Worm (Caenorhabditis elegans) whole organism, young adult: Measurements from ENCODE around the gene ceh-43.

Source experiments
- B0035.1 ChIP-seq: sonication (generic microtip); optimal IDR thresholded peaks from 2 replicates; lab custom pipeline; 2016; ENCODE audit warnings: missing genetic modification characterization, mild to moderate bottlenecking, missing compliant biosample characterization, missing genotype, missing genetic modification reagents
- B0261.1 ChIP-seq: sonication (generic microtip); optimal IDR thresholded peaks from 2 replicates; lab custom pipeline; 2016; ENCODE audit warnings: mild to moderate bottlenecking, missing genetic modification characterization, moderate library complexity, missing compliant biosample characterization
- F23B12.7 ChIP-seq: sonication (generic microtip); optimal IDR thresholded peaks from 2 replicates; lab custom pipeline; 2017; ENCODE audit warnings: missing genetic modification characterization, mild to moderate bottlenecking, missing compliant biosample characterization, antibody characterized with exemption, moderate library complexity; ENCODE audit not compliant: insufficient read depth
- K12H6.12 ChIP-seq: fragments of 200-800 bp; sonication (Bioruptor generic); optimal IDR thresholded peaks from 2 replicates; lab custom pipeline; 2018; ENCODE audit warnings: mild to moderate bottlenecking, missing genetic modification characterization, missing compliant biosample characterization
- Y53G8AR.9 ChIP-seq: fragments of 200-800 bp; sonication (Bioruptor generic); conservative IDR thresholded peaks from 2 replicates; pipeline ENCODE4 v1.3.6; 2022; ENCODE audit warnings: missing genetic modification reagents, missing genetic modification characterization, missing compliant biosample characterization
- Y67H2A.10 ChIP-seq: fragments of 200-800 bp; sonication (Bioruptor generic); conservative IDR thresholded peaks from 2 replicates; pipeline ENCODE4 v1.3.6; 2022; ENCODE audit warnings: missing genetic modification reagents, missing genetic modification characterization, missing compliant biosample characterization
- akir-1 ChIP-seq: fragments of 200-800 bp; sonication (Bioruptor generic); optimal IDR thresholded peaks from 2 replicates; lab custom pipeline; 2018; ENCODE audit warnings: mild to moderate bottlenecking, missing genetic modification characterization, moderate library complexity, missing compliant biosample characterization
- aptf-3 ChIP-seq: fragments of 200-800 bp; sonication (Bioruptor generic); IDR thresholded peaks from 2 replicates; pipeline ENCODE4 v1.3.6; 2022; ENCODE audit warnings: missing genetic modification characterization, missing compliant biosample characterization
- attf-5 ChIP-seq: fragments of 200-800 bp; sonication (Bioruptor generic); optimal IDR thresholded peaks from 2 replicates; lab custom pipeline; 2018; ENCODE audit warnings: mild to moderate bottlenecking, missing genetic modification characterization, missing compliant biosample characterization
- bed-1 ChIP-seq: fragments of 200-800 bp; sonication (Bioruptor generic); IDR thresholded peaks from 2 replicates; pipeline ENCODE4 v1.3.6; 2022; ENCODE audit warnings: missing genetic modification reagents, missing genetic modification characterization, missing compliant biosample characterization
- cebp-1 ChIP-seq, 2 experiments: fragments of 200-800 bp in 1 of 2; sonication (Bioruptor generic) in 1 of 2; sonication (generic microtip) in 1 of 2; IDR thresholded peaks in 1 of 2; optimal IDR thresholded peaks in 1 of 2; 2 replicates each; pipeline versions ENCODE4 v1.3.6 to Lab custom; 2017 to 2022; ENCODE audit warnings: missing compliant biosample characterization in 2 of 2, missing genetic modification characterization in 2 of 2, mild to moderate bottlenecking in 1 of 2, missing genetic modification reagents in 1 of 2, moderate library complexity in 1 of 2
- dox-1 ChIP-seq: fragments of 200-800 bp; sonication (Bioruptor generic); IDR thresholded peaks from 2 replicates; pipeline ENCODE4 v1.3.6; 2022; ENCODE audit warnings: missing genetic modification reagents, missing genetic modification characterization, missing compliant biosample characterization
- dpl-1 ChIP-seq: fragments of 150-350 bp; optimal IDR thresholded peaks from 2 replicates; lab custom pipeline; 2014; ENCODE audit warnings: missing biosample characterization, missing genetic modification reagents, missing genetic modification characterization
- egrh-3 ChIP-seq: fragments of 200-800 bp; sonication (Bioruptor generic); IDR thresholded peaks from 2 replicates; pipeline ENCODE4 v1.3.6; 2022; ENCODE audit warnings: missing genetic modification reagents, missing genetic modification characterization, missing compliant biosample characterization
- hlh-12 ChIP-seq: sonication (generic microtip); optimal IDR thresholded peaks from 2 replicates; lab custom pipeline; 2016; ENCODE audit warnings: missing genetic modification characterization, missing compliant biosample characterization
- hlh-26 ChIP-seq: fragments of 200-800 bp; sonication (Bioruptor generic); conservative IDR thresholded peaks from 2 replicates; pipeline ENCODE4 v1.3.6; 2022; ENCODE audit warnings: missing genetic modification reagents, missing genetic modification characterization, missing compliant biosample characterization
- hmg-1.2 ChIP-seq: fragments of 200-800 bp; sonication (Bioruptor generic); IDR thresholded peaks from 2 replicates; pipeline ENCODE4 v1.3.6; 2022; ENCODE audit warnings: missing genetic modification reagents, missing genetic modification characterization, missing compliant biosample characterization
- hsf-1 ChIP-seq: fragments of 200-800 bp; sonication (Bioruptor generic); IDR thresholded peaks from 2 replicates; pipeline ENCODE4 v1.3.6; 2022; ENCODE audit warnings: missing genetic modification reagents, missing genetic modification characterization, missing compliant biosample characterization
- lag-1 ChIP-seq: fragments of 200-800 bp; sonication (Bioruptor generic); IDR thresholded peaks from 2 replicates; pipeline ENCODE4 v1.3.6; 2022; ENCODE audit warnings: missing genetic modification reagents, missing genetic modification characterization, missing compliant biosample characterization
- let-526 ChIP-seq: fragments of 200-800 bp; sonication (Bioruptor generic); IDR thresholded peaks from 2 replicates; pipeline ENCODE4 v1.3.6; 2022; ENCODE audit warnings: missing genetic modification reagents, missing genetic modification characterization, missing compliant biosample characterization
- let-607 ChIP-seq, 2 experiments: fragments of 200-800 bp in 1 of 2; sonication (Bioruptor generic) in 1 of 2; sonication (generic microtip) in 1 of 2; optimal IDR thresholded peaks; 2 replicates each; lab custom pipeline; 2016 to 2018; ENCODE audit warnings: mild to moderate bottlenecking in 2 of 2, missing compliant biosample characterization in 2 of 2, missing genetic modification characterization in 2 of 2, moderate library complexity in 2 of 2, missing genotype in 1 of 2
- lin-26 ChIP-seq: fragments of 200-800 bp; sonication (Bioruptor generic); IDR thresholded peaks from 2 replicates; pipeline ENCODE4 v1.3.6; 2022; ENCODE audit warnings: missing genetic modification reagents, missing genetic modification characterization, missing compliant biosample characterization
- lin-35 ChIP-seq, 3 experiments: fragments of 150-350 bp in 2 of 3; sonication (generic microtip) in 1 of 3; optimal IDR thresholded peaks; 2 replicates each; lab custom pipeline; 2014 to 2018; ENCODE audit warnings: missing biosample characterization in 3 of 3, missing genetic modification characterization in 3 of 3, missing genetic modification reagents in 3 of 3
- madf-3 ChIP-seq: fragments of 200-800 bp; sonication (Bioruptor generic); IDR thresholded peaks from 2 replicates; pipeline ENCODE4 v1.3.6; 2022; ENCODE audit warnings: missing genetic modification reagents, missing genetic modification characterization, missing compliant biosample characterization
- mcd-1 ChIP-seq: fragments of 200-800 bp; sonication (Bioruptor generic); IDR thresholded peaks from 2 replicates; pipeline ENCODE4 v1.3.6; 2022; ENCODE audit warnings: missing genetic modification reagents, missing genetic modification characterization, missing compliant biosample characterization
- mel-28 ChIP-seq: sonication (generic microtip); optimal IDR thresholded peaks from 2 replicates; lab custom pipeline; 2016; ENCODE audit warnings: borderline replicate concordance, mild to moderate bottlenecking, missing genetic modification characterization, missing compliant biosample characterization
- rcor-1 ChIP-seq: fragments of 200-800 bp; sonication (Bioruptor generic); IDR thresholded peaks from 2 replicates; pipeline ENCODE4 v1.3.6; 2022; ENCODE audit warnings: missing genetic modification reagents, missing genetic modification characterization, missing compliant biosample characterization
- rec-8 ChIP-seq, 2 experiments: sonication (generic microtip); optimal IDR thresholded peaks; 2 replicates each; lab custom pipeline; 2016; ENCODE audit warnings: mild to moderate bottlenecking in 2 of 2, missing genetic modification characterization in 2 of 2, missing genetic modification reagents in 2 of 2, missing genotype in 2 of 2, missing biosample characterization in 1 of 2, missing compliant biosample characterization in 1 of 2, moderate library complexity in 1 of 2
- sptf-2 ChIP-seq: fragments of 200-800 bp; sonication (Bioruptor generic); optimal IDR thresholded peaks from 2 replicates; lab custom pipeline; 2018; ENCODE audit warnings: mild to moderate bottlenecking, missing genetic modification characterization, missing compliant biosample characterization
- xnd-1 ChIP-seq: sonication (generic microtip); optimal IDR thresholded peaks from 2 replicates; lab custom pipeline; 2016; ENCODE audit warnings: missing genotype, missing genetic modification reagents, missing genetic modification characterization, missing compliant biosample characterization
- zim-3 ChIP-seq: sonication (generic microtip); optimal IDR thresholded peaks from 2 replicates; lab custom pipeline; 2017; ENCODE audit warnings: mild to moderate bottlenecking, missing genetic modification characterization, moderate library complexity, missing compliant biosample characterization
- ztf-25 ChIP-seq: fragments of 200-800 bp; sonication (Bioruptor generic); IDR thresholded peaks from 2 replicates; pipeline ENCODE4 v1.3.6; 2022; ENCODE audit warnings: missing genetic modification reagents, missing genetic modification characterization, missing compliant biosample characterization
- ztf-6 ChIP-seq: fragments of 200-800 bp; sonication (Bioruptor generic); IDR thresholded peaks from 2 replicates; pipeline ENCODE4 v1.3.6; 2022; ENCODE audit warnings: missing genetic modification reagents, missing genetic modification characterization, missing compliant biosample characterization

ceh-43 gene

DNA sequence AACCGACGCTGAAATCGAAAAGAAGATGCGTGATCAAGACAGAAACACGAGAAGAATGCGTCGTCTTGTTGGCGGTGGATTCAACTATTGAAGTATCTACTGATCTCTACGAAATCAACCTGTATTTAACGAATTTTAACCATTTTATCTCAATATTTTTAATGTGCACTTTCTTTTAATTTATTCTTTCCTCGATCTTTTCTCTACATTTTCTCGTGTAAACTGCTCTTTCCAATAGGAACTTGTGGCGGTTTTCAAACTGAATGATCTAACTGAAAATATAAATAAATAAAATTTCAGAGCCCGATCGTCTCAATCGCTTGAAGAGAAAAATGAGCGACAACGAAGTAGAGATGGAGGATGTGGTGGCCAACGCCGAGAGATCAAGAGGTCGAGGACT, 43.8 kb downstream of the ceh-43 start, which contains the start of gene rnp-4:
Gene rnp-4, plus strand, starts transcription at position 301 of the 400 bp plus-strand sequence.
- TF ChIP-seq B0261.1 (tag; lab: Kevin White, UChicago): no peak
- peak; percentile 39; the same call in 1 of the 2 replicates for TF ChIP-seq lin-26 (GFP tag; lab: Robert Waterston, UW)
- TF ChIP-seq hsf-1: 0 out of 2 replicates have a peak, but pooled peaks have one; percentile 29
- TF ChIP-seq Y53G8AR.9 (GFP tag; lab: Robert Waterston, UW): 0 out of 2 replicates have a peak, but pooled peaks have one; percentile 17
- TF ChIP-seq let-607 (tag; optimal IDR thresholded peaks at IDR 0.05; lab: Kevin White, UChicago): no peak

- TF ChIP-seq let-607 (tag; optimal IDR thresholded peaks at IDR 0.05; lab: Kevin White, UChicago) (no peak), F23B12.7 (tag; lab: Kevin White, UChicago) (peak; percentile 32), mel-28 (no peak), hmg-1.2 (GFP tag; lab: Robert Waterston, UW) (peak; percentile 15; the same call in 1 of the 2 replicates), lag-1 (GFP tag; lab: Robert Waterston, UW) (no peak), K12H6.12 (tag; lab: Kevin White, UChicago) (no peak), madf-3 (GFP tag; lab: Robert Waterston, UW) (peak; percentile 92), dox-1 (GFP tag; lab: Robert Waterston, UW) (0 out of 2 replicates have a peak, but pooled peaks have one; percentile 28), dpl-1 (GFP tag; lab: Kevin White, UChicago) (no peak), lin-35 (GFP tag; optimal IDR thresholded peaks at IDR 0.05; lab: Kevin White, UChicago) (no peak), attf-5 (peak; percentile 68), mcd-1 (GFP tag; lab: Robert Waterston, UW) (0 out of 2 replicates have a peak, but pooled peaks have one; percentile 22)
Observed at ce11 chrIII:4404339-4404836, 45.4 kb downstream of the ceh-43 start, which contains the start of the genes R07E5.17 and snfc-5. Gene R07E5.17, minus strand, starts transcription at chrIII:4404436. Gene snfc-5, plus strand, starts transcription at chrIII:4404786.

- TF ChIP-seq cebp-1 (GFP tag; IDR thresholded peaks at IDR 0.05; lab: Robert Waterston, UW) (no peak), cebp-1 (tag; optimal IDR thresholded peaks at IDR 0.05; lab: Kevin White, UChicago) (no peak), aptf-3 (GFP tag; lab: Robert Waterston, UW) (no peak), xnd-1 (tag; lab: Kevin White, UChicago) (no peak)
Observed at ce11 chrIII:4401142-4401541, 48.6 kb downstream of the ceh-43 start, which contains the start of gene R07E5.15. Gene R07E5.15, plus strand, starts transcription at chrIII:4401442.

ce11 chrIII:4398463-4398862, 51.3 kb downstream of the ceh-43 start, which contains the start of gene R07E5.6:
Gene R07E5.6, plus strand, starts transcription at chrIII:4398763.
- TF ChIP-seq B0035.1 (tag; lab: Kevin White, UChicago) (no peak), bed-1 (GFP tag; lab: Robert Waterston, UW) (no peak), let-526 (no peak), akir-1 (GFP tag; lab: Kevin White, UChicago) (no peak), hlh-26 (no peak), zim-3 (tag; lab: Kevin White, UChicago) (no peak), hsf-1 (no peak), ztf-6 (GFP tag; lab: Robert Waterston, UW) (no peak), ztf-25 (no peak), rcor-1 (GFP tag; lab: Robert Waterston, UW) (no peak), hlh-12 (no peak)

ce11 chrIII:4397115-4397514, 52.6 kb downstream of the ceh-43 start, which contains the start of gene R07E5.5:
Gene R07E5.5, plus strand, starts transcription at chrIII:4397415.
- TF ChIP-seq rec-8 (tag; optimal IDR thresholded peaks at IDR 0.05; lab: Kevin White, UChicago): no peak
- TF ChIP-seq Y67H2A.10 (GFP tag; lab: Robert Waterston, UW): no peak
- no peak for TF ChIP-seq egrh-3 (GFP tag; lab: Robert Waterston, UW)
- TF ChIP-seq xnd-1 (tag; lab: Kevin White, UChicago): no peak
- TF ChIP-seq sptf-2 (GFP tag; lab: Kevin White, UChicago): no peak
